Worm (Caenorhabditis elegans): Measurements from ENCODE around the gene met-2.

ce11 chrIII:8395685-8396084 lies 20.6 kb downstream of the met-2 start, which contains the start of gene ZK353.3:
- TF ChIP-seq egl-27 (tag; optimal IDR thresholded peaks at IDR 0.05) (no peak), egl-5 (tag; optimal IDR thresholded peaks at IDR 0.05) (no peak), pqm-1 (tag; optimal IDR thresholded peaks at IDR 0.05) (no peak), nhr-77 (tag; optimal IDR thresholded peaks at IDR 0.05) (no peak), zag-1 (tag; optimal IDR thresholded peaks at IDR 0.05) (no peak), R02D3.7 (tag; optimal IDR thresholded peaks at IDR 0.05) (no peak), snpc-4 (tag; optimal IDR thresholded peaks at IDR 0.05) (no peak), nhr-25 (tag; optimal IDR thresholded peaks at IDR 0.05) (no peak), nhr-28 (tag; optimal IDR thresholded peaks at IDR 0.05) (no peak), skn-1 (tag; optimal IDR thresholded peaks at IDR 0.05) (no peak)
